Worm (Caenorhabditis elegans): ENCODE results near the gene Y119D3B.21.
A peak's percentile ranks its signal among the peaks of the same experiment; 100 is the strongest.

Y119D3B.21 gene

ce11 chrIII:1223319-1224093, 8.7 kb downstream of the Y119D3B.21 start:
- TF ChIP-seq T22C8.4 (GFP tag; IDR thresholded peaks at IDR 0.05) (no peak), med-1 (GFP tag; optimal IDR thresholded peaks at IDR 0.05; ENCODE audit: insufficient read depth) (no peak), flt-1 (GFP tag; IDR thresholded peaks at IDR 0.05) (no peak), ref-1 (GFP tag; conservative IDR thresholded peaks at IDR 0.05) (no peak), ztf-29 (GFP tag; IDR thresholded peaks at IDR 0.05) (no peak), cog-1 (tag; optimal IDR thresholded peaks at IDR 0.05) (no peak), tab-1 (GFP tag; IDR thresholded peaks at IDR 0.05) (no peak), klf-2 (GFP tag; conservative IDR thresholded peaks at IDR 0.05) (no peak), ztf-23 (GFP tag; IDR thresholded peaks at IDR 0.05) (no peak)

ce11 chrIII:1225116-1225515, 10.3 kb downstream of the Y119D3B.21 start:
- TF ChIP-seq ztf-23 (GFP tag; IDR thresholded peaks at IDR 0.05) (no peak), ztf-29 (GFP tag; IDR thresholded peaks at IDR 0.05) (no peak), ref-1 (GFP tag; conservative IDR thresholded peaks at IDR 0.05) (no peak), flt-1 (GFP tag; IDR thresholded peaks at IDR 0.05) (no peak), med-1 (GFP tag; optimal IDR thresholded peaks at IDR 0.05; ENCODE audit: insufficient read depth) (no peak), T22C8.4 (GFP tag; IDR thresholded peaks at IDR 0.05) (no peak), klf-2 (GFP tag; conservative IDR thresholded peaks at IDR 0.05) (no peak), tab-1 (GFP tag; IDR thresholded peaks at IDR 0.05) (no peak), cog-1 (tag; optimal IDR thresholded peaks at IDR 0.05) (no peak)

- TF ChIP-seq ztf-29 (GFP tag; IDR thresholded peaks at IDR 0.05) (no peak), flt-1 (GFP tag; IDR thresholded peaks at IDR 0.05) (0 out of 2 replicates have a peak, but pooled peaks have one; percentile 19)
These were observed 10.8 kb downstream of the Y119D3B.21 start for ce11 chrIII:1225595-1225994.

- TF ChIP-seq flt-1 (GFP tag; IDR thresholded peaks at IDR 0.05) (no peak), ztf-29 (GFP tag; IDR thresholded peaks at IDR 0.05) (no peak), T22C8.4 (GFP tag; IDR thresholded peaks at IDR 0.05) (no peak), ztf-23 (GFP tag; IDR thresholded peaks at IDR 0.05) (0 out of 2 replicates have a peak, but pooled peaks have one; percentile 9)
These were observed 11.5 kb downstream of the Y119D3B.21 start for ce11 chrIII:1226256-1226655.

ce11 chrIII:1228593-1228992, 13.8 kb downstream of the Y119D3B.21 start:
- TF ChIP-seq tab-1 (GFP tag; IDR thresholded peaks at IDR 0.05) (no peak), med-1 (GFP tag; optimal IDR thresholded peaks at IDR 0.05; ENCODE audit: insufficient read depth) (no peak), flt-1 (GFP tag; IDR thresholded peaks at IDR 0.05) (no peak), T22C8.4 (GFP tag; IDR thresholded peaks at IDR 0.05) (no peak), ref-1 (GFP tag; conservative IDR thresholded peaks at IDR 0.05) (no peak), cog-1 (tag; optimal IDR thresholded peaks at IDR 0.05) (no peak), klf-2 (GFP tag; conservative IDR thresholded peaks at IDR 0.05) (no peak)

ce11 chrIII:1229510-1229909, 14.7 kb downstream of the Y119D3B.21 start:
- TF ChIP-seq ref-1 (GFP tag; conservative IDR thresholded peaks at IDR 0.05) (no peak), flt-1 (GFP tag; IDR thresholded peaks at IDR 0.05) (no peak), cog-1 (tag; optimal IDR thresholded peaks at IDR 0.05) (no peak), ztf-23 (GFP tag; IDR thresholded peaks at IDR 0.05) (no peak), ztf-29 (GFP tag; IDR thresholded peaks at IDR 0.05) (no peak), klf-2 (GFP tag; conservative IDR thresholded peaks at IDR 0.05) (no peak), med-1 (GFP tag; optimal IDR thresholded peaks at IDR 0.05; ENCODE audit: insufficient read depth) (no peak), tab-1 (GFP tag; IDR thresholded peaks at IDR 0.05) (no peak), T22C8.4 (GFP tag; IDR thresholded peaks at IDR 0.05) (no peak)

ce11 chrIII:1230174-1230573, 15.4 kb downstream of the Y119D3B.21 start, which contains the start of gene pes-4:
Gene pes-4, minus strand, starts transcription at chrIII:1230274.
- TF ChIP-seq ztf-23 (GFP tag; IDR thresholded peaks at IDR 0.05), result no peak
- TF ChIP-seq klf-2 (GFP tag; conservative IDR thresholded peaks at IDR 0.05), result no peak
- TF ChIP-seq T22C8.4 (GFP tag; IDR thresholded peaks at IDR 0.05), result no peak
- no peak for TF ChIP-seq flt-1 (GFP tag; IDR thresholded peaks at IDR 0.05)
- no peak for TF ChIP-seq ref-1 (GFP tag; conservative IDR thresholded peaks at IDR 0.05)
- no peak for TF ChIP-seq ztf-29 (GFP tag; IDR thresholded peaks at IDR 0.05)

- no peak for TF ChIP-seq cog-1 (tag; optimal IDR thresholded peaks at IDR 0.05)
- TF ChIP-seq flt-1 (GFP tag; IDR thresholded peaks at IDR 0.05), result no peak
- no peak for TF ChIP-seq T22C8.4 (GFP tag; IDR thresholded peaks at IDR 0.05)
These were observed 15.9 kb downstream of the Y119D3B.21 start for ce11 chrIII:1230672-1231071.

- no peak for TF ChIP-seq ref-1 (GFP tag; conservative IDR thresholded peaks at IDR 0.05)
- TF ChIP-seq klf-2 (GFP tag; conservative IDR thresholded peaks at IDR 0.05), result no peak
- TF ChIP-seq flt-1 (GFP tag; IDR thresholded peaks at IDR 0.05), result no peak
- TF ChIP-seq med-1 (GFP tag; optimal IDR thresholded peaks at IDR 0.05; ENCODE audit: insufficient read depth), result no peak
- no peak for TF ChIP-seq cog-1 (tag; optimal IDR thresholded peaks at IDR 0.05)
- TF ChIP-seq ztf-29 (GFP tag; IDR thresholded peaks at IDR 0.05), result no peak
These were observed 16.4 kb downstream of the Y119D3B.21 start for ce11 chrIII:1231186-1231585.

- no peak for TF ChIP-seq klf-2 (GFP tag; conservative IDR thresholded peaks at IDR 0.05)
- TF ChIP-seq ref-1 (GFP tag; conservative IDR thresholded peaks at IDR 0.05), result no peak
- TF ChIP-seq cog-1 (tag; optimal IDR thresholded peaks at IDR 0.05), result no peak
- TF ChIP-seq ztf-23 (GFP tag; IDR thresholded peaks at IDR 0.05), result no peak
- no peak for TF ChIP-seq flt-1 (GFP tag; IDR thresholded peaks at IDR 0.05)
- no peak for TF ChIP-seq T22C8.4 (GFP tag; IDR thresholded peaks at IDR 0.05)
- TF ChIP-seq ztf-29 (GFP tag; IDR thresholded peaks at IDR 0.05), result no peak
- no peak for TF ChIP-seq med-1 (GFP tag; optimal IDR thresholded peaks at IDR 0.05; ENCODE audit: insufficient read depth)
- TF ChIP-seq tab-1 (GFP tag; IDR thresholded peaks at IDR 0.05), result no peak
These were observed 23.9 kb downstream of the Y119D3B.21 start, which contains the start of gene fbxa-61 for ce11 chrIII:1238704-1239103. Gene fbxa-61, plus strand, starts transcription at chrIII:1239048.

Measured in whole organism, midembryonic.